Fruit fly (Drosophila melanogaster) whole organism, prepupa: Measurements from ENCODE around the gene CG43740.

ENCODE experiments used
- Blimp-1 ChIP-seq: fragments of 200-800 bp; sonication (Bioruptor generic); optimal IDR thresholded peaks from 3 replicates; lab custom pipeline; 2017; ENCODE audit warnings: missing biosample characterization, missing genetic modification characterization, mild to moderate bottlenecking, moderate library complexity, missing genetic modification reagents
- CG10669 ChIP-seq: fragments of 200-800 bp; sonication (Bioruptor generic); optimal IDR thresholded peaks from 3 replicates; lab custom pipeline; 2018; ENCODE audit warnings: missing biosample characterization, mild to moderate bottlenecking, missing genetic modification characterization, moderate library complexity
- CG11294 ChIP-seq: fragments of 200-800 bp; sonication (Bioruptor generic); IDR thresholded peaks from 2 replicates; pipeline ENCODE4 v1.3.6; 2022; ENCODE audit warnings: missing biosample characterization, missing genetic modification characterization
- CG11762 ChIP-seq: fragments of 200-800 bp; sonication (Bioruptor generic); optimal IDR thresholded peaks from 3 replicates; lab custom pipeline; 2016; ENCODE audit warnings: missing biosample characterization, missing genetic modification characterization; ENCODE audit not compliant: insufficient read depth
- CG15336 ChIP-seq: fragments of 200-800 bp; sonication (Bioruptor generic); IDR thresholded peaks from 2 replicates; pipeline ENCODE4 v1.3.6; 2022; ENCODE audit warnings: missing biosample characterization, missing genetic modification characterization
- CG3032 ChIP-seq: fragments of 200-800 bp; optimal IDR thresholded peaks from 2 replicates; lab custom pipeline; 2019; ENCODE audit warnings: missing biosample characterization, mild to moderate bottlenecking, missing genetic modification characterization, moderate library complexity
- CG34406 ChIP-seq: fragments of 200-800 bp; sonication (Bioruptor generic); optimal IDR thresholded peaks from 3 replicates; lab custom pipeline; 2016; ENCODE audit warnings: missing biosample characterization, missing genetic modification characterization
- CG3919 ChIP-seq: fragments of 200-800 bp; sonication (Bioruptor generic); optimal IDR thresholded peaks from 3 replicates; lab custom pipeline; 2016; ENCODE audit warnings: missing biosample characterization, missing genetic modification characterization
- CG6163 ChIP-seq: fragments of 200-800 bp; sonication (Bioruptor generic); IDR thresholded peaks from 3 replicates; pipeline ENCODE4 v1.3.6; 2022; ENCODE audit warnings: missing biosample characterization, missing genetic modification characterization
- CG6276 ChIP-seq: fragments of 200-800 bp; sonication (Bioruptor generic); optimal IDR thresholded peaks from 2 replicates; lab custom pipeline; 2017; ENCODE audit warnings: missing biosample characterization, mild to moderate bottlenecking, missing genetic modification characterization
- CG6792 ChIP-seq: fragments of 200-800 bp; sonication (Bioruptor generic); optimal IDR thresholded peaks from 3 replicates; lab custom pipeline; 2016; ENCODE audit warnings: missing biosample characterization, missing genetic modification characterization
- CG6854 ChIP-seq: fragments of 200-800 bp; sonication (Bioruptor generic); optimal IDR thresholded peaks from 2 replicates; lab custom pipeline; 2017; ENCODE audit warnings: missing biosample characterization, mild to moderate bottlenecking, missing genetic modification characterization
- CG7368 ChIP-seq: fragments of 200-800 bp; sonication (Bioruptor generic); optimal IDR thresholded peaks from 3 replicates; lab custom pipeline; 2016; ENCODE audit warnings: missing biosample characterization, missing genetic modification characterization
- CG8319 ChIP-seq: fragments of 200-800 bp; sonication (Bioruptor generic); optimal IDR thresholded peaks from 3 replicates; lab custom pipeline; 2016; ENCODE audit warnings: missing biosample characterization, missing genetic modification characterization
- CG8632 ChIP-seq: fragments of 200-800 bp; sonication (Bioruptor generic); optimal IDR thresholded peaks from 3 replicates; lab custom pipeline; 2016; ENCODE audit warnings: missing biosample characterization, missing genetic modification characterization
- Eip75B ChIP-seq: fragments of 200-800 bp; sonication (Bioruptor generic); optimal IDR thresholded peaks from 3 replicates; lab custom pipeline; 2016; ENCODE audit warnings: missing biosample characterization, missing genetic modification characterization
- Eip78C ChIP-seq: fragments of 200-800 bp; sonication (Bioruptor generic); peaks from one replicate; lab custom pipeline; 2016; ENCODE audit warnings: missing biosample characterization, missing genetic modification characterization
- Eip93F ChIP-seq: fragments of 200-800 bp; sonication (Bioruptor generic); optimal IDR thresholded peaks from 2 replicates; lab custom pipeline; 2016; ENCODE audit warnings: missing biosample characterization, mild to moderate bottlenecking, missing genetic modification characterization
- Ets96B ChIP-seq: fragments of 200-800 bp; optimal IDR thresholded peaks from 2 replicates; lab custom pipeline; 2019; ENCODE audit warnings: missing biosample characterization, mild to moderate bottlenecking, missing genetic modification characterization, moderate library complexity
- Gug ChIP-seq: fragments of 200-800 bp; sonication (Bioruptor generic); IDR thresholded peaks from 2 replicates; pipeline ENCODE4 v1.3.6; 2022; ENCODE audit warnings: missing biosample characterization, missing genetic modification characterization
- Hr4 ChIP-seq: fragments of 200-800 bp; sonication (Bioruptor generic); optimal IDR thresholded peaks from 3 replicates; lab custom pipeline; 2016; ENCODE audit warnings: missing biosample characterization, missing genetic modification characterization
- Lpt ChIP-seq: fragments of 200-800 bp; sonication (Bioruptor generic); optimal IDR thresholded peaks from 3 replicates; lab custom pipeline; 2016; ENCODE audit warnings: missing biosample characterization, missing genetic modification characterization
- Met ChIP-seq: fragments of 200-800 bp; sonication (Bioruptor generic); optimal IDR thresholded peaks from 3 replicates; lab custom pipeline; 2016; ENCODE audit warnings: missing biosample characterization, missing genetic modification characterization
- Smox ChIP-seq: fragments of 200-800 bp; sonication (Bioruptor generic); optimal IDR thresholded peaks from 3 replicates; lab custom pipeline; 2016; ENCODE audit warnings: missing biosample characterization, missing genetic modification characterization
- Sox102F ChIP-seq: fragments of 200-800 bp; sonication (Bioruptor generic); optimal IDR thresholded peaks from 2 replicates; lab custom pipeline; 2016; ENCODE audit warnings: missing biosample characterization, mild to moderate bottlenecking, missing genetic modification characterization
- Sox14 ChIP-seq: fragments of 200-800 bp; sonication (Bioruptor generic); optimal IDR thresholded peaks from 3 replicates; lab custom pipeline; 2016; ENCODE audit warnings: missing biosample characterization, missing genetic modification characterization
- achi ChIP-seq: fragments of 200-800 bp; sonication (Bioruptor generic); optimal IDR thresholded peaks from 3 replicates; lab custom pipeline; 2016; ENCODE audit warnings: missing biosample characterization, missing genetic modification characterization
- acj6 ChIP-seq: fragments of 200-800 bp; sonication (Bioruptor generic); optimal IDR thresholded peaks from 3 replicates; lab custom pipeline; 2016; ENCODE audit warnings: missing biosample characterization, missing genetic modification characterization
- cyc ChIP-seq: fragments of 200-800 bp; sonication (Bioruptor generic); optimal IDR thresholded peaks from 3 replicates; lab custom pipeline; 2016; ENCODE audit warnings: missing biosample characterization, missing genetic modification characterization
- dac ChIP-seq: fragments of 200-800 bp; sonication (Bioruptor generic); optimal IDR thresholded peaks from 2 replicates; lab custom pipeline; 2017; ENCODE audit warnings: missing biosample characterization, mild to moderate bottlenecking, missing genetic modification characterization
- dsx ChIP-seq: fragments of 200-800 bp; optimal IDR thresholded peaks from 3 replicates; lab custom pipeline; 2019; ENCODE audit warnings: missing biosample characterization, mild to moderate bottlenecking, missing genetic modification characterization, moderate library complexity; ENCODE audit not compliant: poor library complexity, severe bottlenecking
- eg ChIP-seq: fragments of 200-800 bp; sonication (Bioruptor generic); IDR thresholded peaks from 3 replicates; pipeline ENCODE4 v1.3.6; 2022; ENCODE audit warnings: missing biosample characterization, missing genetic modification characterization
- fkh ChIP-seq: fragments of 200-800 bp; sonication (Bioruptor generic); optimal IDR thresholded peaks from 3 replicates; lab custom pipeline; 2017; ENCODE audit warnings: missing biosample characterization, mild to moderate bottlenecking, missing genetic modification characterization, moderate library complexity
- lz ChIP-seq: fragments of 200-800 bp; sonication (Bioruptor generic); optimal IDR thresholded peaks from 3 replicates; lab custom pipeline; 2016; ENCODE audit warnings: missing biosample characterization, missing genetic modification characterization
- net ChIP-seq: fragments of 200-800 bp; sonication (Bioruptor generic); optimal IDR thresholded peaks from 3 replicates; lab custom pipeline; 2016; ENCODE audit warnings: missing biosample characterization, missing genetic modification characterization
- pdm3 ChIP-seq: fragments of 200-800 bp; sonication (Bioruptor generic); optimal IDR thresholded peaks from 3 replicates; lab custom pipeline; 2016; ENCODE audit warnings: missing biosample characterization, missing genetic modification characterization
- salr ChIP-seq, 2 experiments: fragments of 200-800 bp; sonication (Bioruptor generic); optimal IDR thresholded peaks; 3 replicates each; lab custom pipeline; 2016 to 2018; ENCODE audit warnings: missing biosample characterization in 2 of 2, missing genetic modification characterization in 2 of 2, mild to moderate bottlenecking in 1 of 2
- spab ChIP-seq: fragments of 200-800 bp; sonication (Bioruptor generic); optimal IDR thresholded peaks from 2 replicates; lab custom pipeline; 2017; ENCODE audit warnings: missing biosample characterization, mild to moderate bottlenecking, missing genetic modification characterization, missing genetic modification reagents
- ss ChIP-seq, 2 experiments: fragments of 200-800 bp; sonication (Bioruptor generic); optimal IDR thresholded peaks; 2 replicates in 1 of 2; 3 replicates in 1 of 2; lab custom pipeline; 2017 to 2018; ENCODE audit warnings: mild to moderate bottlenecking in 2 of 2, missing biosample characterization in 2 of 2, missing genetic modification characterization in 2 of 2, moderate library complexity in 1 of 2
- svp ChIP-seq: fragments of 200-800 bp; sonication (Bioruptor generic); peaks from one replicate; lab custom pipeline; 2016; ENCODE audit warnings: missing biosample characterization, missing genetic modification characterization
- topi ChIP-seq: fragments of 200-800 bp; sonication (Bioruptor generic); optimal IDR thresholded peaks from 3 replicates; lab custom pipeline; 2016; ENCODE audit warnings: missing biosample characterization, missing genetic modification characterization
- vri ChIP-seq: fragments of 200-800 bp; sonication (Bioruptor generic); optimal IDR thresholded peaks from 3 replicates; lab custom pipeline; 2016; ENCODE audit warnings: missing biosample characterization, mild to moderate bottlenecking, missing genetic modification characterization

CG43740 gene

DNA sequence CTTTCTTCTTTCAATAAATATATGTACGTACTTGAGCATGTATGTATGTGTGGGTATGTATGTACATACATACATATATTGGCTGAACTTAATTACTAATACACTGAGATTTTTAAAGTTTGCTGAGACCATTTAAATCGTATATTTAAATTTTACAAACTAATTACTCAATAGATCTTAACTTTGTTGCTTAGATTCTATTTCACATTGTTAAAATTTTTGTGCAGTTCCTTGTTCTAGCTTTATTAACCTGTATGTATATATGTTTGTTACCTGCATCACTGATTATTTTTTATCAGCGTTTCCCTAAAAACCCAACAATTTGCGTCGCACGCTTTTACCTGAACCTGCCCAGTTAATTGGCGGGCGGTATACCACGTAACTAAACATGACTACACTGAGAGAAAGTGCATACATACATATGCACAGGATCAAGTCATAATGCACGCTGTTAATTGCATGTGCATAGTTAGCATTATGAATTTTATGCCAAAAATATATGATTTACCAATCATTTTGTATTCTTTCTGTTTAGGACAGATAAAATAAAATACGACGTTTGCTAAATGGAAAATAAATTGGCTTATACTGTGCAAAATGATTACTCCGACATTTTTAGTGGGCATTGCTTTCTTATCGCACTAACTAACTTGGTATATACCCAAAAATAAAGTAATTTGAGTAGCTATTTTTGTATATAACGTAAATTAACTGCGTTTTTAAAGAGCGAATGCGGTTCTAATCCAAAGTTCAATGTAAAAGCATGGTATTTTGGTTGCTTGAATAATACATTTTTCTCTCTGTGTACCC, 29.3 kb downstream of the CG43740 start (continued):
- TF ChIP-seq CG10669 (GFP tag; lab: Kevin White, UChicago) = peak; percentile 16
- no peak for TF ChIP-seq salr (GFP tag; optimal IDR thresholded peaks at IDR 0.05; lab: Kevin White, UChicago)
- no peak for TF ChIP-seq Sox102F (GFP tag; lab: Kevin White, UChicago)
- 0 out of 3 replicates have a peak, but pooled peaks have one; percentile 39 for TF ChIP-seq CG6163
- peak; percentile 28 for TF ChIP-seq Eip75B (GFP tag; lab: Kevin White, UChicago)
- TF ChIP-seq CG8319 (GFP tag; lab: Kevin White, UChicago) = peak; percentile 4
- peak; percentile 23 for TF ChIP-seq CG34406 (GFP tag; lab: Kevin White, UChicago)
- TF ChIP-seq dac = no peak
- TF ChIP-seq net = no peak

DNA sequence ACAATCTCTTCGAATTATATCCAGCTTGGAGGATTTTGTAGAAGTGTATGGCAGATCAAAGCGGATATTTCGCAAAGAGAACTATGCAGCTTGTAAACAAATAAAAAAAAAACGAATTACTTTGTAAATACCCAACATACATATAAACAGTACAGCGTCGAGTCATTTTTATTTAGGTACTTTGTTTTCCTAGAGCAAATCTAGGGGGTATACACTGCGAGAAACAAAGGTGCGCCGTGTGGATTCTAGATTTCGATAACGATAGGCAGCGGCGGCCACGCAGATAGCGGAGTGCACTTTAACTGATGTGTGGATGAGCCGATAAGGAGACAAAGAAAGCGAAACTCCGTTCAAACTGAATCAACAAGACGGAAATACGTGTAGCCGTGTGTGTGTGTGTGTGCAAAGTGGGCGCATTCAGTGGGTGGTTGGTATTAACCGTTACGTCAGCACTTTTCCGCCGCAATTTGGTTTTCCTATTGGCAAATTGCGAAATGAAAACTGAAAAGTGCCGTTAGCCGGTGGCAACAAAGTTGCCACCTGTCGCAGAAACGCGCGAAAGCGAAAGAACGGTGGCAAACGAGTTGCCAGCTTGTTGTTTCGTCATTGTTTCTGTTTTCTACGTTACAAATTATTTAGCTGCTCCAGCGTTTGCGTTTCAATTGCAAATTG, 31.2 kb downstream of the CG43740 start:
- TF ChIP-seq lz (GFP tag; lab: Kevin White, UChicago) (no peak), CG6792 (no peak), Hr4 (GFP tag; lab: Kevin White, UChicago) (no peak), dac (no peak), Met (no peak), CG3919 (GFP tag; lab: Kevin White, UChicago) (peak; percentile 11), Lpt (GFP tag; lab: Kevin White, UChicago) (no peak), CG7368 (GFP tag; lab: Kevin White, UChicago) (no peak), acj6 (peak; percentile 13), Smox (GFP tag; lab: Kevin White, UChicago) (no peak), Eip78C (GFP tag; lab: Kevin White, UChicago) (peak; percentile 69), cyc (GFP tag; lab: Kevin White, UChicago) (no peak), fkh (peak; percentile 78), Sox14 (GFP tag; lab: Kevin White, UChicago) (peak; percentile 65), CG3032 (no peak), CG34406 (GFP tag; lab: Kevin White, UChicago) (no peak), net (no peak), Eip75B (GFP tag; lab: Kevin White, UChicago) (no peak), ss (GFP tag; optimal IDR thresholded peaks at IDR 0.05; lab: Kevin White, UChicago) (peak in 1 of 2 experiments; percentile 23), Eip93F (GFP tag; lab: Kevin White, UChicago) (no peak), Gug (GFP tag; lab: Robert Waterston, UW) (peak; percentile 33), dsx (GFP tag; lab: Kevin White, UChicago) (peak; percentile 15), svp (GFP tag; lab: Kevin White, UChicago) (peak; percentile 75)

- no peak for TF ChIP-seq CG11294
- peak; percentile 39 for TF ChIP-seq svp (GFP tag; lab: Kevin White, UChicago)
- TF ChIP-seq CG15336 = peak; percentile 42
- TF ChIP-seq eg (GFP tag; lab: Robert Waterston, UW) = peak; percentile 17; the same call in 1 of the 3 replicates
- no peak for TF ChIP-seq CG8632
- TF ChIP-seq Blimp-1 (GFP tag; lab: Kevin White, UChicago) = no peak
- peak; percentile 36 for TF ChIP-seq achi (GFP tag; lab: Kevin White, UChicago)
- TF ChIP-seq Eip78C (GFP tag; lab: Kevin White, UChicago) = peak; percentile 89
- TF ChIP-seq CG6792 = no peak
- TF ChIP-seq fkh = peak; percentile 89
- peak; percentile 2 for TF ChIP-seq CG6276 (GFP tag; lab: Kevin White, UChicago)
- no peak for TF ChIP-seq salr (GFP tag; optimal IDR thresholded peaks at IDR 0.05; lab: Kevin White, UChicago)
- no peak for TF ChIP-seq CG11762 (GFP tag; lab: Kevin White, UChicago)
- TF ChIP-seq topi = peak; percentile 25
- peak; percentile 25 for TF ChIP-seq Eip75B (GFP tag; lab: Kevin White, UChicago)
- TF ChIP-seq CG6854 (GFP tag; lab: Kevin White, UChicago) = peak; percentile 60
- no peak for TF ChIP-seq spab (GFP tag; lab: Kevin White, UChicago)
- TF ChIP-seq vri (GFP tag; lab: Kevin White, UChicago) = peak; percentile 43
- TF ChIP-seq dsx (GFP tag; lab: Kevin White, UChicago) = peak; percentile 55
- TF ChIP-seq lz (GFP tag; lab: Kevin White, UChicago) = peak; percentile 9
- TF ChIP-seq Sox14 (GFP tag; lab: Kevin White, UChicago) = peak; percentile 60
- TF ChIP-seq Ets96B (tag; lab: Kevin White, UChicago) = no peak
- peak; percentile 47; the same call in 2 of the 3 replicates for TF ChIP-seq CG6163
- TF ChIP-seq Eip93F (GFP tag; lab: Kevin White, UChicago) = no peak
- TF ChIP-seq ss (GFP tag; optimal IDR thresholded peaks at IDR 0.05; lab: Kevin White, UChicago) = peak; percentile 58 to 63
- no peak for TF ChIP-seq Lpt (GFP tag; lab: Kevin White, UChicago)
- peak; percentile 18 for TF ChIP-seq pdm3
These were observed 32.4 kb downstream of the CG43740 start for dm6 chrX:10365748-10366415.
